Worm (Caenorhabditis elegans) whole organism, mixed stage, embryonic: ENCODE data around the gene str-83.

ENCODE experiments used
- M03D4.4 ChIP-seq: sonication (generic microtip); optimal IDR thresholded peaks from 2 replicates; lab custom pipeline; 2017; ENCODE audit warnings: mild to moderate bottlenecking, missing genetic modification characterization, missing compliant biosample characterization
- ceh-43 ChIP-seq: fragments of 200-800 bp; sonication (Bioruptor generic); optimal IDR thresholded peaks from 2 replicates; lab custom pipeline; 2018; ENCODE audit warnings: mild to moderate bottlenecking, missing genetic modification characterization, moderate library complexity, missing compliant biosample characterization
- cnd-1 ChIP-seq: fragments of 200-800 bp; sonication (Bioruptor generic); optimal IDR thresholded peaks from 2 replicates; lab custom pipeline; 2018; ENCODE audit warnings: mild to moderate bottlenecking, missing genetic modification characterization, missing compliant biosample characterization
- drap-1 ChIP-seq: fragments of 200-800 bp; sonication (Bioruptor generic); optimal IDR thresholded peaks from 3 replicates; lab custom pipeline; 2018; ENCODE audit warnings: mild to moderate bottlenecking, missing genetic modification characterization, missing compliant biosample characterization
- elt-1 ChIP-seq: sonication (generic microtip); optimal IDR thresholded peaks from 2 replicates; lab custom pipeline; 2017; ENCODE audit warnings: missing genetic modification characterization, mild to moderate bottlenecking, missing compliant biosample characterization, antibody characterized with exemption, moderate library complexity, borderline replicate concordance; ENCODE audit not compliant: insufficient read depth
- elt-3 ChIP-seq: fragments of 150-350 bp; optimal IDR thresholded peaks from 2 replicates; lab custom pipeline; 2014; ENCODE audit warnings: missing biosample characterization, missing genetic modification characterization
- flh-1 ChIP-seq: fragments of 200-800 bp; sonication (Bioruptor generic); optimal IDR thresholded peaks from 2 replicates; lab custom pipeline; 2018; ENCODE audit warnings: mild to moderate bottlenecking, missing genetic modification characterization, moderate library complexity, missing compliant biosample characterization
- lin-13 ChIP-seq: fragments of 150-350 bp; optimal IDR thresholded peaks from 2 replicates; lab custom pipeline; 2014; ENCODE audit warnings: missing biosample characterization, missing genetic modification characterization
- lin-32 ChIP-seq: fragments of 200-800 bp; sonication (Bioruptor generic); optimal IDR thresholded peaks from 2 replicates; lab custom pipeline; 2018; ENCODE audit warnings: mild to moderate bottlenecking, missing genetic modification characterization, missing compliant biosample characterization
- mab-5 ChIP-seq: fragments of 150-350 bp; optimal IDR thresholded peaks from 2 replicates; lab custom pipeline; 2014; ENCODE audit warnings: missing biosample characterization, missing genetic modification characterization
- mep-1 ChIP-seq: fragments of 150-350 bp; optimal IDR thresholded peaks from 2 replicates; lab custom pipeline; 2017; ENCODE audit warnings: missing biosample characterization, missing genetic modification reagents, missing genetic modification characterization, inconsistent platforms
- nhr-237 ChIP-seq: fragments of 150-350 bp; optimal IDR thresholded peaks from 2 replicates; lab custom pipeline; 2014; ENCODE audit warnings: missing biosample characterization, missing genetic modification characterization
- nhr-28 ChIP-seq: fragments of 150-350 bp; optimal IDR thresholded peaks from 2 replicates; lab custom pipeline; 2014; ENCODE audit warnings: missing biosample characterization, missing genetic modification characterization
- pha-4 ChIP-seq: fragments of 150-350 bp; optimal IDR thresholded peaks from 2 replicates; lab custom pipeline; 2018; ENCODE audit warnings: missing biosample characterization, missing genetic modification reagents, missing genetic modification characterization
- snpc-4 ChIP-seq: fragments of 150-350 bp; optimal IDR thresholded peaks from 2 replicates; lab custom pipeline; 2014; ENCODE audit warnings: missing biosample characterization, missing genetic modification characterization
- sptf-1 ChIP-seq: sonication (generic microtip); optimal IDR thresholded peaks from 2 replicates; lab custom pipeline; 2017; ENCODE audit warnings: mild to moderate bottlenecking, missing genetic modification characterization, moderate library complexity, missing compliant biosample characterization
- unc-62 ChIP-seq: fragments of 150-350 bp; optimal IDR thresholded peaks from 2 replicates; lab custom pipeline; 2014; ENCODE audit warnings: missing biosample characterization, missing genetic modification reagents, missing genetic modification characterization
- zip-8 ChIP-seq: fragments of 150-350 bp; optimal IDR thresholded peaks from 2 replicates; lab custom pipeline; 2014; ENCODE audit warnings: missing biosample characterization, missing genetic modification characterization

Gene str-83

ce11 chrV:4024777-4025176, 47.7 kb downstream of the str-83 start, which contains the start of gene K09D9.1:
Gene K09D9.1 (plus strand): TSS chrV:4025047.
- TF ChIP-seq elt-3 (tag; lab: Kevin White, UChicago) (no peak), ceh-43 (GFP tag; lab: Kevin White, UChicago) (no peak), sptf-1 (tag; lab: Kevin White, UChicago) (no peak), cnd-1 (tag; lab: Kevin White, UChicago) (no peak), snpc-4 (tag; lab: Kevin White, UChicago) (no peak), pha-4 (no peak), M03D4.4 (tag; lab: Kevin White, UChicago) (no peak), mep-1 (tag; lab: Kevin White, UChicago) (no peak), lin-13 (tag; lab: Kevin White, UChicago) (no peak), flh-1 (GFP tag; lab: Kevin White, UChicago) (no peak), lin-32 (GFP tag; lab: Kevin White, UChicago) (no peak), nhr-237 (tag; lab: Kevin White, UChicago) (no peak), mab-5 (tag; lab: Kevin White, UChicago) (no peak), unc-62 (GFP tag; lab: Kevin White, UChicago) (no peak), zip-8 (no peak), drap-1 (GFP tag; lab: Kevin White, UChicago) (no peak), nhr-28 (no peak), elt-1 (no peak)
